Worm (Caenorhabditis elegans): ENCODE results near the gene tsct-1.

tsct-1 gene

DNA sequence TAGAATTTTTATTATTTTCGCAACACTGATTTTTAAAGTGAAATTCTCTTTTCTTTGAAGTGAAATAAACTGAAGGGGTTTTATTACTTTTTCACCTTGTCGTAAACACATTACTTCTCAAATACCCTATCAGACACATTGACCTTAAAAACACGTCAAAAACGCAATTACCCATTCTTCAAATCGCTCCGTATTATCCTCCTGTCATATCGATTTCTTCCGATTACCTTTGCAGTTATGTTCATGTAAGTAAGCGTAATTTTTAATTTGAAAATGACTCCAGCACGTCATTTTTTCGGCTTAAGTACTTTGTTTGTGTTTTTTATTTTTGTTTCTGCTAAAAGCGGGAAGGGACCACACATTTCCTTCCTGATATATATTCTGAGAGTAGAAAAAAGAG, 4.4 kb downstream of the tsct-1 start:
- TF ChIP-seq hnd-1 (tag; optimal IDR thresholded peaks at IDR 0.05) (no peak), aly-1 (tag; optimal IDR thresholded peaks at IDR 0.05) (no peak), hmg-4 (GFP tag; optimal IDR thresholded peaks at IDR 0.05) (no peak), hmbx-1 (tag; optimal IDR thresholded peaks at IDR 0.05) (no peak), ceh-36 (tag; optimal IDR thresholded peaks at IDR 0.05) (no peak), ceh-13 (GFP tag; optimal IDR thresholded peaks at IDR 0.05) (no peak), F13C5.2 (tag; optimal IDR thresholded peaks at IDR 0.05) (no peak), tbx-37 (GFP tag; conservative IDR thresholded peaks at IDR 0.05) (no peak), sea-1 (GFP tag; conservative IDR thresholded peaks at IDR 0.05) (no peak), pes-1 (GFP tag; IDR thresholded peaks at IDR 0.05) (no peak)

DNA sequence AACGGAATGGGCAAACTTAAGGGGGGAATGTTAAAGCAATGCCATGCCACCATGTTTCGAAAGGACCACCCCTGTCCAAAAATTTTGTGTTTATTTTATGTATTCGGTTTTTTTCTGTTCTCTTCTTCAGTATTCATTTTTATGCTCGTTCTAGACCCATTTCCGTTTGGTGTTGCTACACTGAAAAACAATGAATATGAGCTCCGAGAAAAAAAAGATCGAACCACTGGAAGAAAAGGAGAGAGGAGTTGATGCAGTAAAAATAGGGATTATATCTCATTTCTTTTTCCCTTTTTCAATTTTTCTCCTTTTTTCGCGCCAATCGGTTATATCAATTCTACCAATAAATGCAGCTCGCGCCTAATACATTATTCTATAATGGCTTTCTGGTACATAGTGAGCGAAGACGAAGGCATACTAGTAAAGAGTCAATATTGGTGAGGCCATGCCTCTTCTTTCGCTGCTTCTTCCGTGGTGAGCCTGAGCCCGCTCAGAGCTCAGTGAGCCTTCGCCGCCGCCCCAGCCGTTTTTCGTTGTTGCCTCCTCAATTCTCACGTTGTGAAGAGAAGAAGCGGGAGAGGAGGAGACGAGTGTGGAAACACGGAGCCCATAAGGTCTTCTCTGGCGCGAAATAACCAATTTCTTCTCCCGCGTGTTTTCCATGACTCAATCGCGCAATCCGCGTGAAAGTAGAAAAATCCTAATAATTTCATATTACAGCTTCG, 6.3 kb downstream of the tsct-1 start:
- no peak for TF ChIP-seq aly-1 (tag; optimal IDR thresholded peaks at IDR 0.05)
- TF ChIP-seq pes-1 (GFP tag; IDR thresholded peaks at IDR 0.05): no peak
- TF ChIP-seq ceh-13 (GFP tag; optimal IDR thresholded peaks at IDR 0.05): no peak
- TF ChIP-seq ets-7 (tag; optimal IDR thresholded peaks at IDR 0.05): no peak
- TF ChIP-seq F13C5.2 (tag; optimal IDR thresholded peaks at IDR 0.05): no peak
- TF ChIP-seq scrt-1 (GFP tag; IDR thresholded peaks at IDR 0.05): no peak
- TF ChIP-seq B0310.2 (tag; optimal IDR thresholded peaks at IDR 0.05): no peak
- no peak for TF ChIP-seq hmg-4 (GFP tag; optimal IDR thresholded peaks at IDR 0.05)
- TF ChIP-seq ama-1 (optimal IDR thresholded peaks at IDR 0.05): no peak
- TF ChIP-seq hmbx-1 (tag; optimal IDR thresholded peaks at IDR 0.05): no peak
- no peak for TF ChIP-seq tbx-11 (GFP tag; IDR thresholded peaks at IDR 0.05)
- no peak for TF ChIP-seq ceh-36 (tag; optimal IDR thresholded peaks at IDR 0.05)
- TF ChIP-seq flt-1 (GFP tag; IDR thresholded peaks at IDR 0.05): no peak
- TF ChIP-seq hnd-1 (tag; optimal IDR thresholded peaks at IDR 0.05): no peak
- no peak for TF ChIP-seq tbx-37 (GFP tag; conservative IDR thresholded peaks at IDR 0.05)
- TF ChIP-seq tra-4 (tag; optimal IDR thresholded peaks at IDR 0.05): no peak
- TF ChIP-seq sea-1 (GFP tag; conservative IDR thresholded peaks at IDR 0.05): no peak

DNA sequence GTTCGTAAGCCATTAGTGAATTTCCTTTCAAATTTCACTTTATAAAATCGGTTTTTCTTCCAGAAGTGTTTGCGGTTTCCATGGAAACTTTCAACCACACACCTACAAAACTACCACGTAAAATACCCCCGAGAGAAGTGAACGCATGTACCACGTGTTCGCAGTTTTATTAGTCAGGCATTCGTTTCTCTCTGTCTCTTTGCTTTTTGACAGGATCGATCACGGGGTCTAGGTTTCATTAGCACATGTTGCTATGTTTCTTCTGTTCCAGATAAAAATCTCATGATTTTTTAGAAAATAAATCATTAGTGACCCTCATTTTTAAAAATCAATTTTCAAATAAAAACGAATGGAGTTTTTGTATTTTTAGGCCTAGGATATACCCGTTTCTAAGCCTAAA, 10.5 kb downstream of the tsct-1 start:
- no peak for TF ChIP-seq B0310.2 (tag; optimal IDR thresholded peaks at IDR 0.05)
- no peak for TF ChIP-seq tbx-37 (GFP tag; conservative IDR thresholded peaks at IDR 0.05)
- TF ChIP-seq F13C5.2 (tag; optimal IDR thresholded peaks at IDR 0.05): no peak
- TF ChIP-seq ets-7 (tag; optimal IDR thresholded peaks at IDR 0.05): no peak
- no peak for TF ChIP-seq scrt-1 (GFP tag; IDR thresholded peaks at IDR 0.05)
- no peak for TF ChIP-seq tra-4 (tag; optimal IDR thresholded peaks at IDR 0.05)
- no peak for TF ChIP-seq hmg-4 (GFP tag; optimal IDR thresholded peaks at IDR 0.05)
- no peak for TF ChIP-seq hnd-1 (tag; optimal IDR thresholded peaks at IDR 0.05)
- TF ChIP-seq ama-1 (optimal IDR thresholded peaks at IDR 0.05): no peak
- TF ChIP-seq hmbx-1 (tag; optimal IDR thresholded peaks at IDR 0.05): no peak

DNA sequence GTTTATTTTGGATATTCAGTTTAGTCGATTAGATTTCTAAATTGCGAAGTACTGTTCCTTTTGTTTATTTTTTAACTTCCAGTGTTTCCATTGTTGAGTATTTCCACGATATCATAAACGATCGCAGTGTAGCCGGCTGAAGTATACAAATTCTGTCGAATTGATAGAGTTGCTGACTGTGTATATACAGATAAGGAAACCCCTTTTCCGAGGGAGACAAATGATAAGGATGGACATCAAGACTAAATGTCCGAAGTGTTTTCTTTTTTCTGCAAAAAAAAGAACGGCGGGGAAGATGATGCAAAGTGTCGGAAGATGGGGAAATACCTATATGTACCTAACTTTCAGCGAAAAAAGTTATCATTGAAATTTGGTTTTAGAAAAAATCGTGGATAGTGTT, 12.7 kb downstream of the tsct-1 start:
- TF ChIP-seq aly-1 (tag; optimal IDR thresholded peaks at IDR 0.05) (no peak), hmg-4 (GFP tag; optimal IDR thresholded peaks at IDR 0.05) (no peak), scrt-1 (GFP tag; IDR thresholded peaks at IDR 0.05) (no peak), tbx-11 (GFP tag; IDR thresholded peaks at IDR 0.05) (no peak), ama-1 (optimal IDR thresholded peaks at IDR 0.05) (no peak), hmbx-1 (tag; optimal IDR thresholded peaks at IDR 0.05) (no peak), sea-1 (GFP tag; conservative IDR thresholded peaks at IDR 0.05) (no peak), tra-4 (tag; optimal IDR thresholded peaks at IDR 0.05) (no peak), F13C5.2 (tag; optimal IDR thresholded peaks at IDR 0.05) (no peak), hnd-1 (tag; optimal IDR thresholded peaks at IDR 0.05) (no peak), ceh-36 (tag; optimal IDR thresholded peaks at IDR 0.05) (no peak)

DNA sequence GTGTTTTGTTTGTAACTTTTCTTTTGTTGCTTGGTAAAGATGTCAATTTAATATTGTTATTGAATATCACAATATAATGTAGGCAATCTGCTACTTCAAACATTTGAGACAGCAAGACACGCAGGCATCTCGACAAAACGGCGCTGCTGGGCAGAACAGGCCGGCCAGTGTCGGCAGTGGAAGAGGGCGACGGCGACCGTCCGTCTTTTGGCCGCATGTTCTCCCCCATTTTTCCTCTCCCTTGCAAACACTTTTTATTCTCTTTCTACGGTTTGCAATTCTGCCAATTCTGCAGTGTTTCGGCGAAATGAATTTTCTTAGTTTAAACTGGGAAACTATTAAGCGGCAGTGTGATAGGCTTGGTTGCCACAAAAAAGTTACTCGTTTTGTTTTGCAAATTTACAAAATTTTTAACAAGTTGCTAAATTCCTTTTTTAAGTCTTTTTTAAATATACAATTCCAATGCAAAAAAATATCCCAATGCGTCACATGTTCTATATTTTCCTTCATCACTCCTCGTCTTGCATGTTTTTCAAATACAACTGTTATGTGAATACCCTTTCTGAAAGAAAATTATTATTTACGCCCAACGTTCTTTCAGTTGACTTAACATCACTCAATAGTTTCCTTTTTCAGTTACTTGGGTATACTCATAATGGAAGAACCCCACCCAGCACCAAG, 15.5 kb downstream of the tsct-1 start, which contains the start of gene T18D3.6:
Gene T18D3.6, plus strand, starts transcription at position 631 of the 681 bp plus-strand sequence.
- TF ChIP-seq aly-1 (tag; optimal IDR thresholded peaks at IDR 0.05) (no peak), hmg-4 (GFP tag; optimal IDR thresholded peaks at IDR 0.05) (peak; percentile 22)

DNA sequence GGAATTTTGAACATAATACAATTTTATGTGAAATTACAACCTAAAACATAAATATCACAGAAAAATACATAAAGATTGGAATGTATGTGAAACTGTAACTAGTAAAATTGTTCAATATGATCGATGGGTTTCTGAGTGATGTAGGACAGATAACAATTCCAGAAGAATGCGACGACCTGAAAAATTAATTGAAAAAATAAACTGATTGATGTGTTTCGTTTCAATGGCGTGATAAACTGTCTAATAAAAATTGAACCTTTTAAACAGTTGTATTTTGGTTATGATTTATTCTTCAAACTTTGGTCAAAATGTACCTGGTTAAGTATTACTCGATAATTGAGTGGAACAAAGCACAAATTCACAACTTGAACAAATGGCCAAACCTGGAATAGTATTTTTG, 17.4 kb downstream of the tsct-1 start:
- TF ChIP-seq sea-1 (GFP tag; conservative IDR thresholded peaks at IDR 0.05): no peak
- TF ChIP-seq scrt-1 (GFP tag; IDR thresholded peaks at IDR 0.05): no peak
- no peak for TF ChIP-seq ceh-36 (tag; optimal IDR thresholded peaks at IDR 0.05)
- TF ChIP-seq ama-1 (optimal IDR thresholded peaks at IDR 0.05): no peak
- TF ChIP-seq aly-1 (tag; optimal IDR thresholded peaks at IDR 0.05): no peak

DNA sequence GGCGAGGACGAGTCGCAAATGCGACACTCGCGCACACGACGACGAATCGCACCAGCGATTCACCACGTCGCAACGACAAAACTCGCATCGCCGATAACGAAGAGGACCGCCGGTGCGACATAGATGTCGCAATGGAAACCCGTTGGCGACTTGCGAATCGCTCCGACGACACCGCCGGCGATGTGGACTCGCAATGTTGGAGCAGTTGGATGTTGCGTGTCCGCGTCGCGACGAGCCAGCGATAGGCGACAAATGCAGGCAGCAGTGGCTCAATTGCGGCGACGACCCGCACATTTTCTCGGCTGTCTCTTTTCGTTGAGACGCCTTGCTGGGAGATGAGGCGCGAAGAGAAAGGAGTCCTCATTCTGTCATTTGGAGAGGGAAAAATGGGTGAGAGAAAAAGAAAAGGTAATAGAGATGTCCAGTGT, 18.3 kb downstream of the tsct-1 start:
- TF ChIP-seq ama-1 (optimal IDR thresholded peaks at IDR 0.05) (no peak), B0310.2 (tag; optimal IDR thresholded peaks at IDR 0.05) (no peak), ets-7 (tag; optimal IDR thresholded peaks at IDR 0.05) (peak; percentile 4), sea-1 (GFP tag; conservative IDR thresholded peaks at IDR 0.05) (0 out of 2 replicates have a peak, but pooled peaks have one; percentile 71), aly-1 (tag; optimal IDR thresholded peaks at IDR 0.05) (peak; percentile 44), tra-4 (tag; optimal IDR thresholded peaks at IDR 0.05) (no peak), hmg-4 (GFP tag; optimal IDR thresholded peaks at IDR 0.05) (peak; percentile 76), tbx-11 (GFP tag; IDR thresholded peaks at IDR 0.05) (0 out of 2 replicates have a peak, but pooled peaks have one; percentile 18), scrt-1 (GFP tag; IDR thresholded peaks at IDR 0.05) (no peak)

Data from whole organism, early embryonic.